Fruit fly (Drosophila melanogaster): Measurements from ENCODE around the gene CG3386.

- TF ChIP-seq cg (GFP tag; optimal IDR thresholded peaks at IDR 0.05) (no peak), Gug (GFP tag; IDR thresholded peaks at IDR 0.05) (no peak)
Measured at dm6 chr3L:709882-710281, 27.6 kb upstream of the CG3386 start.
